Worm (Caenorhabditis elegans) whole organism, L2 larva: Measurements from ENCODE around the gene F59A7.11.

Experiments
- ZK546.5 ChIP-seq: sonication (generic microtip); optimal IDR thresholded peaks from 2 replicates; lab custom pipeline; 2017; ENCODE audit warnings: missing biosample characterization, missing genetic modification characterization
- ama-1 ChIP-seq: fragments of 150-350 bp; optimal IDR thresholded peaks from 2 replicates; lab custom pipeline; 2018; ENCODE audit warnings: inconsistent platforms
- blmp-1 ChIP-seq: sonication (generic microtip); optimal IDR thresholded peaks from 2 replicates; lab custom pipeline; 2017; ENCODE audit warnings: missing genetic modification characterization, mild to moderate bottlenecking, missing compliant biosample characterization, antibody characterized with exemption, moderate library complexity; ENCODE audit not compliant: insufficient read depth
- egl-27 ChIP-seq: sonication (generic microtip); optimal IDR thresholded peaks from 3 replicates; lab custom pipeline; 2017; ENCODE audit warnings: missing biosample characterization, missing genetic modification reagents, missing genetic modification characterization
- elt-3 ChIP-seq: sonication (generic microtip); optimal IDR thresholded peaks from 2 replicates; lab custom pipeline; 2017; ENCODE audit warnings: missing biosample characterization, missing genetic modification characterization
- mbf-1 ChIP-seq: sonication (generic microtip); optimal IDR thresholded peaks from 2 replicates; lab custom pipeline; 2017; ENCODE audit warnings: missing biosample characterization, missing genetic modification characterization
- nhr-11 ChIP-seq: fragments of 150-350 bp; optimal IDR thresholded peaks from 2 replicates; lab custom pipeline; 2014; ENCODE audit warnings: missing biosample characterization, missing genetic modification characterization
- nhr-12 ChIP-seq: fragments of 150-350 bp; optimal IDR thresholded peaks from 2 replicates; lab custom pipeline; 2014; ENCODE audit warnings: missing biosample characterization, missing genetic modification characterization
- sma-9 ChIP-seq, 2 experiments: fragments of 150-350 bp in 1 of 2; sonication (generic microtip) in 1 of 2; optimal IDR thresholded peaks; 2 replicates each; lab custom pipeline; 2014 to 2016; ENCODE audit warnings: missing genetic modification characterization in 2 of 2, mild to moderate bottlenecking in 1 of 2, missing biosample characterization in 1 of 2, missing compliant biosample characterization in 1 of 2, missing genetic modification reagents in 1 of 2, moderate library complexity in 1 of 2
- snpc-4 ChIP-seq: fragments of 150-350 bp; optimal IDR thresholded peaks from 2 replicates; lab custom pipeline; 2014; ENCODE audit warnings: missing biosample characterization, missing genetic modification characterization
- ztf-11 ChIP-seq: sonication (generic microtip); optimal IDR thresholded peaks from 2 replicates; lab custom pipeline; 2017; ENCODE audit warnings: missing biosample characterization, missing genetic modification characterization
- ztf-4 ChIP-seq: fragments of 150-350 bp; optimal IDR thresholded peaks from 2 replicates; lab custom pipeline; 2014; ENCODE audit warnings: missing biosample characterization, missing genetic modification characterization

- TF ChIP-seq sma-9 (GFP tag; optimal IDR thresholded peaks at IDR 0.05; lab: Kevin White, UChicago) (no peak), sma-9 (tag; optimal IDR thresholded peaks at IDR 0.05; lab: Kevin White, UChicago) (no peak), ZK546.5 (tag; lab: Kevin White, UChicago) (no peak), mbf-1 (tag; lab: Kevin White, UChicago) (no peak), egl-27 (tag; lab: Kevin White, UChicago) (no peak), elt-3 (tag; lab: Kevin White, UChicago) (no peak), snpc-4 (tag; lab: Kevin White, UChicago) (no peak), ztf-4 (tag; lab: Kevin White, UChicago) (no peak), nhr-11 (tag; lab: Kevin White, UChicago) (no peak), blmp-1 (tag; lab: Kevin White, UChicago) (no peak), nhr-12 (tag; lab: Kevin White, UChicago) (no peak), ztf-11 (tag; lab: Kevin White, UChicago) (no peak), ama-1 (lab: Kevin White, UChicago) (no peak)
Measured at ce11 chrV:2057324-2057723, 43.6 kb upstream of the F59A7.11 start, which contains the start of gene comt-3.
